Worm (Caenorhabditis elegans) whole organism, young adult: ENCODE measurements around the gene F58F9.1.
A peak's percentile ranks its signal among the peaks of the same experiment; 100 is the strongest.

ENCODE experiments used
- B0035.1 ChIP-seq: sonication (generic microtip); optimal IDR thresholded peaks from 2 replicates; lab custom pipeline; 2016; ENCODE audit warnings: missing genetic modification characterization, mild to moderate bottlenecking, missing compliant biosample characterization, missing genotype, missing genetic modification reagents
- C17E4.6 ChIP-seq: fragments of 200-800 bp; sonication (Bioruptor generic); IDR thresholded peaks from 2 replicates; pipeline ENCODE4 v1.3.6; 2022; ENCODE audit warnings: missing genetic modification reagents, missing genetic modification characterization, missing compliant biosample characterization
- F10E7.11 ChIP-seq: sonication (generic microtip); optimal IDR thresholded peaks from 2 replicates; lab custom pipeline; 2017; ENCODE audit warnings: mild to moderate bottlenecking, missing genetic modification characterization, moderate library complexity, missing compliant biosample characterization
- F33H1.4 ChIP-seq: fragments of 200-800 bp; sonication (Bioruptor generic); IDR thresholded peaks from 2 replicates; pipeline ENCODE4 v1.3.6; 2022; ENCODE audit warnings: missing genetic modification reagents, missing genetic modification characterization, missing compliant biosample characterization
- F39B2.1 ChIP-seq: fragments of 200-800 bp; sonication (Bioruptor generic); IDR thresholded peaks from 2 replicates; pipeline ENCODE4 v1.3.6; 2022; ENCODE audit warnings: missing genetic modification reagents, missing genetic modification characterization, missing compliant biosample characterization
- F57A8.1 ChIP-seq: fragments of 200-800 bp; sonication (Bioruptor generic); optimal IDR thresholded peaks from 2 replicates; lab custom pipeline; 2018; ENCODE audit warnings: mild to moderate bottlenecking, missing genetic modification characterization, moderate library complexity, missing compliant biosample characterization
- K12H6.12 ChIP-seq: fragments of 200-800 bp; sonication (Bioruptor generic); optimal IDR thresholded peaks from 2 replicates; lab custom pipeline; 2018; ENCODE audit warnings: mild to moderate bottlenecking, missing genetic modification characterization, missing compliant biosample characterization
- akir-1 ChIP-seq: fragments of 200-800 bp; sonication (Bioruptor generic); optimal IDR thresholded peaks from 2 replicates; lab custom pipeline; 2018; ENCODE audit warnings: mild to moderate bottlenecking, missing genetic modification characterization, moderate library complexity, missing compliant biosample characterization
- ama-1 ChIP-seq, 3 experiments: fragments of 150-350 bp in 1 of 3; sonication (generic microtip) in 2 of 3; optimal IDR thresholded peaks; 2 replicates each; lab custom pipeline; 2014 to 2018; ENCODE audit warnings: missing biosample characterization in 2 of 3, missing genetic modification characterization in 2 of 3, missing genetic modification reagents in 2 of 3
- aptf-3 ChIP-seq: fragments of 200-800 bp; sonication (Bioruptor generic); IDR thresholded peaks from 2 replicates; pipeline ENCODE4 v1.3.6; 2022; ENCODE audit warnings: missing genetic modification characterization, missing compliant biosample characterization
- attf-6 ChIP-seq: fragments of 200-800 bp; sonication (Bioruptor generic); IDR thresholded peaks from 2 replicates; pipeline ENCODE4 v1.3.6; 2022; ENCODE audit warnings: missing genetic modification reagents, missing genetic modification characterization, missing compliant biosample characterization
- bed-1 ChIP-seq: fragments of 200-800 bp; sonication (Bioruptor generic); IDR thresholded peaks from 2 replicates; pipeline ENCODE4 v1.3.6; 2022; ENCODE audit warnings: missing genetic modification reagents, missing genetic modification characterization, missing compliant biosample characterization
- cebp-1 ChIP-seq, 2 experiments: fragments of 200-800 bp in 1 of 2; sonication (Bioruptor generic) in 1 of 2; sonication (generic microtip) in 1 of 2; IDR thresholded peaks in 1 of 2; optimal IDR thresholded peaks in 1 of 2; 2 replicates each; pipeline versions ENCODE4 v1.3.6 to Lab custom; 2017 to 2022; ENCODE audit warnings: missing compliant biosample characterization in 2 of 2, missing genetic modification characterization in 2 of 2, mild to moderate bottlenecking in 1 of 2, missing genetic modification reagents in 1 of 2, moderate library complexity in 1 of 2
- dox-1 ChIP-seq: fragments of 200-800 bp; sonication (Bioruptor generic); IDR thresholded peaks from 2 replicates; pipeline ENCODE4 v1.3.6; 2022; ENCODE audit warnings: missing genetic modification reagents, missing genetic modification characterization, missing compliant biosample characterization
- efl-1 ChIP-seq: fragments of 150-350 bp; optimal IDR thresholded peaks from 2 replicates; lab custom pipeline; 2014; ENCODE audit warnings: missing biosample characterization, missing genetic modification reagents, missing genetic modification characterization
- egl-44 ChIP-seq: fragments of 200-800 bp; sonication (Bioruptor generic); IDR thresholded peaks from 2 replicates; pipeline ENCODE4 v1.3.6; 2022; ENCODE audit warnings: missing genetic modification reagents, missing genetic modification characterization, missing compliant biosample characterization
- fkh-3 ChIP-seq: sonication (generic microtip); optimal IDR thresholded peaks from 2 replicates; lab custom pipeline; 2016; ENCODE audit warnings: mild to moderate bottlenecking, missing genetic modification characterization, missing compliant biosample characterization
- hlh-12 ChIP-seq: sonication (generic microtip); optimal IDR thresholded peaks from 2 replicates; lab custom pipeline; 2016; ENCODE audit warnings: missing genetic modification characterization, missing compliant biosample characterization
- lir-1 ChIP-seq: fragments of 200-800 bp; sonication (Bioruptor generic); conservative IDR thresholded peaks from 2 replicates; pipeline ENCODE4 v1.3.6; 2022; ENCODE audit warnings: missing genetic modification reagents, missing genetic modification characterization, missing compliant biosample characterization
- madf-3 ChIP-seq: fragments of 200-800 bp; sonication (Bioruptor generic); IDR thresholded peaks from 2 replicates; pipeline ENCODE4 v1.3.6; 2022; ENCODE audit warnings: missing genetic modification reagents, missing genetic modification characterization, missing compliant biosample characterization
- nhr-179 ChIP-seq: sonication (generic microtip); optimal IDR thresholded peaks from 2 replicates; lab custom pipeline; 2016; ENCODE audit warnings: mild to moderate bottlenecking, missing genetic modification characterization, missing compliant biosample characterization
- nhr-80 ChIP-seq: sonication (generic microtip); optimal IDR thresholded peaks from 2 replicates; lab custom pipeline; 2016; ENCODE audit warnings: missing genetic modification characterization, missing compliant biosample characterization
- rcor-1 ChIP-seq: fragments of 200-800 bp; sonication (Bioruptor generic); IDR thresholded peaks from 2 replicates; pipeline ENCODE4 v1.3.6; 2022; ENCODE audit warnings: missing genetic modification reagents, missing genetic modification characterization, missing compliant biosample characterization
- sea-2 ChIP-seq: fragments of 200-800 bp; sonication (Bioruptor generic); IDR thresholded peaks from 2 replicates; pipeline ENCODE4 v1.3.6; 2022; ENCODE audit warnings: missing genetic modification characterization, missing compliant biosample characterization
- snpc-1.3 ChIP-seq: sonication (generic microtip); optimal IDR thresholded peaks from 2 replicates; lab custom pipeline; 2017; ENCODE audit warnings: missing genetic modification characterization, mild to moderate bottlenecking, missing compliant biosample characterization, antibody characterized with exemption, moderate library complexity, missing genotype, missing genetic modification reagents; ENCODE audit not compliant: insufficient read depth
- snpc-4 ChIP-seq, 5 experiments: fragments of 150-350 bp in 1 of 5; sonication (generic microtip) in 4 of 5; optimal IDR thresholded peaks; 2 replicates each; lab custom pipeline; 2014 to 2018; ENCODE audit warnings: missing genetic modification characterization in 5 of 5, missing biosample characterization in 3 of 5, antibody characterized with exemption in 2 of 5, mild to moderate bottlenecking in 2 of 5, missing compliant biosample characterization in 2 of 5, missing genotype in 2 of 5, moderate library complexity in 2 of 5, missing genetic modification reagents in 1 of 5
- xnd-1 ChIP-seq: sonication (generic microtip); optimal IDR thresholded peaks from 2 replicates; lab custom pipeline; 2016; ENCODE audit warnings: missing genotype, missing genetic modification reagents, missing genetic modification characterization, missing compliant biosample characterization
- zfh-2 ChIP-seq: fragments of 200-800 bp; sonication (Bioruptor generic); conservative IDR thresholded peaks from 2 replicates; pipeline ENCODE4 v1.3.6; 2022; ENCODE audit warnings: missing genetic modification reagents, missing genetic modification characterization, missing compliant biosample characterization
- ztf-18 ChIP-seq: sonication (generic microtip); optimal IDR thresholded peaks from 2 replicates; lab custom pipeline; 2016; ENCODE audit warnings: missing genotype, mild to moderate bottlenecking, missing genetic modification characterization, missing compliant biosample characterization
- ztf-25 ChIP-seq: fragments of 200-800 bp; sonication (Bioruptor generic); IDR thresholded peaks from 2 replicates; pipeline ENCODE4 v1.3.6; 2022; ENCODE audit warnings: missing genetic modification reagents, missing genetic modification characterization, missing compliant biosample characterization

The F58F9.1 gene

ce11 chrIV:6275671-6276209 lies 26.1 kb downstream of the F58F9.1 start, which contains the start of the genes aat-4 and T13A10.1:
aat-4 (minus strand) TSS chrIV:6275721.
T13A10.1 (plus strand) TSS chrIV:6276081.
- TF ChIP-seq nhr-80 (tag; lab: Kevin White, UChicago) = peak; percentile 89
- TF ChIP-seq attf-6 (GFP tag; lab: Robert Waterston, UW) = no peak
- TF ChIP-seq, all 124 proteins: peak for 1

DNA sequence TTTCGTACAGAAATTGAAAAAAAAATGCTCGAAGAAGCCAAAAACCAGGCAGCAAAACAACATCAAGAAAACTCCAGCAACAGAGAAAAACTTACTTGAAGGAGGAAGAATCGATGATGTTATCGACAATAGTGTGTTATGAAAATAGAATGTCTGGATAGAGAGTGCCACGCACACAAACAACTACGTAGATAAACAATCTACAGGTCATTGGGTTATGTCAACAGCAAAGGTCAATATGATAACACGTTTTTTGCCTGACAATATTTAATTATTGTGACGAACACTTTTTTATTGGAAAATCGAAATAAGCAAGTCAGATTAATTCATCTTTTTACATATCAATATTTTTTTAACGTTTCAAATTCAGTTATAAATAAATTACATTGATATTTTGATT lies 29.8 kb downstream of the F58F9.1 start, which contains the start of gene sams-5:
Gene sams-5, minus strand, starts transcription at position 131 of the 400 bp plus-strand sequence.
- TF ChIP-seq fkh-3 = no peak
- TF ChIP-seq F33H1.4 (GFP tag; lab: Robert Waterston, UW) = no peak
- no peak for TF ChIP-seq egl-44 (GFP tag; lab: Robert Waterston, UW)
- TF ChIP-seq B0035.1 (tag; lab: Kevin White, UChicago) = no peak
- no peak for TF ChIP-seq C17E4.6 (GFP tag; lab: Robert Waterston, UW)
- no peak for TF ChIP-seq F10E7.11 (tag; lab: Kevin White, UChicago)
- TF ChIP-seq F57A8.1 (GFP tag; lab: Kevin White, UChicago) = no peak
- no peak for TF ChIP-seq madf-3 (GFP tag; lab: Robert Waterston, UW)
- TF ChIP-seq hlh-12 = no peak
- TF ChIP-seq efl-1 (GFP tag; lab: Kevin White, UChicago) = no peak
- no peak for TF ChIP-seq cebp-1 (GFP tag; IDR thresholded peaks at IDR 0.05; lab: Robert Waterston, UW)
- TF ChIP-seq cebp-1 (tag; optimal IDR thresholded peaks at IDR 0.05; lab: Kevin White, UChicago) = no peak
- no peak for TF ChIP-seq ztf-25 (GFP tag; lab: Robert Waterston, UW)
- TF ChIP-seq bed-1 = no peak
- no peak for TF ChIP-seq dox-1 (GFP tag; lab: Robert Waterston, UW)
- TF ChIP-seq sea-2 (GFP tag; lab: Robert Waterston, UW) = no peak
- no peak for TF ChIP-seq xnd-1 (tag; lab: Kevin White, UChicago)
- TF ChIP-seq snpc-1.3 = no peak
- TF ChIP-seq aptf-3 (GFP tag; lab: Robert Waterston, UW) = no peak

DNA sequence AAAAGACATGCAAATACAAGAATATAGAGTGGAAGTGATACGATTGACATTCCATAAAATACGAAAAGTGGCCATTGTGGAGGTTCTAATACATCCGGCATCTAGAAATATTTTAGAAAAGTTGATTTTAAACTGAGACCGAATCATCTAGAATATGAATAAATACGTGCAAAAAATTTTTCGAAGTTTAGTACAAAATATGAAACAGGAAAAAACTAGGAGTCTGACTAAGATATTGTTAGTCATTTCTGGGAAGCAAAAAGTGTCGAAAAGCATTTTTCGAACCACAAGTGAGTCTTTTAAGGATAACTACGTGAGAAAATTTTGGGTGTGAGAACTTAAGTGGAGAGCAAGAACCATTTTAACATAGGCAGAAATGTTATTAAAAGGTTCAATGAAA lies 32.5 kb downstream of the F58F9.1 start, which contains the start of gene srv-32:
Gene srv-32, minus strand, starts transcription at position 101 of the 400 bp plus-strand sequence.
- TF ChIP-seq lir-1 (GFP tag; lab: Robert Waterston, UW) (no peak), nhr-179 (tag; lab: Kevin White, UChicago) (no peak), aptf-3 (GFP tag; lab: Robert Waterston, UW) (no peak), ama-1 (optimal IDR thresholded peaks at IDR 0.05; lab: Kevin White, UChicago) (no peak), ama-1 (GFP tag; optimal IDR thresholded peaks at IDR 0.05; lab: Kevin White, UChicago) (no peak)

DNA sequence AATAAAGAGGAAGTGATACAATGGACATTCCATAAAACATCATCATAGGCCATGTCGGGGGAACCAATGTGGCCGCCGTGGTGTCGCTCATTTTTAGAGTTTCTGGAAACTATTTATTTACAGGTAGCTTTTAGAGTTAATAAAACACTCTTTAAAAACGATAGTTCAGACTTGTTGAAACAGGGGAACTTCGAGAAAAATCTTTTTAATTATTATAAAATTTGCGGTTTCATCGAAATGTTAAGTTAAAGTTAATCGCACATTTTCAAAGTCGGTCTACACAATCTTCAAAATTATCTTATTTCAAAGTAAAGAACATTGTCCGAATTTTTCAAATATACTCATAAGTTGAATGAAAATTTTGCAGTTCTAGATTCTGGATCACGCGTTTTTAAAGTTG lies 34.6 kb downstream of the F58F9.1 start, which contains the start of gene ops-1:
Gene ops-1, minus strand, starts transcription at position 101 of the 400 bp plus-strand sequence.
- TF ChIP-seq bed-1 (no peak), rcor-1 (GFP tag; lab: Robert Waterston, UW) (no peak), snpc-4 (GFP tag; optimal IDR thresholded peaks at IDR 0.05; lab: Kevin White, UChicago) (no peak), snpc-4 (tag; optimal IDR thresholded peaks at IDR 0.05; lab: Kevin White, UChicago) (no peak), akir-1 (GFP tag; lab: Kevin White, UChicago) (no peak), zfh-2 (GFP tag; lab: Robert Waterston, UW) (no peak), fkh-3 (no peak), ztf-18 (tag; lab: Kevin White, UChicago) (no peak), F39B2.1 (no peak), aptf-3 (GFP tag; lab: Robert Waterston, UW) (no peak), K12H6.12 (tag; lab: Kevin White, UChicago) (no peak)
